Fruit fly (Drosophila melanogaster) whole organism, embryonic: ENCODE results near the gene Cnb.

Source experiments
- CG10654 ChIP-seq: fragments of 200-800 bp; sonication (Bioruptor generic); optimal IDR thresholded peaks from 2 replicates; lab custom pipeline; 2016; ENCODE audit warnings: missing biosample characterization, missing genetic modification characterization
- CG15269 ChIP-seq: fragments of 200-800 bp; sonication (Bioruptor generic); optimal IDR thresholded peaks from 2 replicates; lab custom pipeline; 2018; ENCODE audit warnings: missing biosample characterization, mild to moderate bottlenecking, missing genetic modification characterization, moderate library complexity
- CG17186 ChIP-seq: fragments of 200-800 bp; sonication (Bioruptor generic); optimal IDR thresholded peaks from 3 replicates; lab custom pipeline; 2017; ENCODE audit warnings: missing biosample characterization, missing genetic modification reagents, missing genetic modification characterization
- Ets97D ChIP-seq: fragments of 200-800 bp; sonication (Bioruptor generic); optimal IDR thresholded peaks from 3 replicates; lab custom pipeline; 2016; ENCODE audit warnings: missing biosample characterization, missing genetic modification characterization
- Gug ChIP-seq: fragments of 200-800 bp; sonication (Bioruptor generic); IDR thresholded peaks from 4 replicates; pipeline ENCODE4 v1.3.6; 2022; ENCODE audit warnings: missing biosample characterization, missing genetic modification characterization
- Lpt ChIP-seq: fragments of >200 bp; optimal IDR thresholded peaks from 2 replicates; lab custom pipeline; 2018; ENCODE audit warnings: missing biosample characterization, missing genetic modification characterization
- Nf-YB ChIP-seq: fragments of 200-800 bp; sonication (Bioruptor generic); optimal IDR thresholded peaks from 3 replicates; lab custom pipeline; 2019; ENCODE audit warnings: missing biosample characterization, mild to moderate bottlenecking, missing genetic modification characterization, moderate library complexity
- al ChIP-seq: fragments of 200-800 bp; sonication (Bioruptor generic); IDR thresholded peaks from 2 replicates; pipeline ENCODE4 v1.3.6; 2022; ENCODE audit warnings: missing biosample characterization, missing genetic modification characterization
- cato ChIP-seq: fragments of 200-800 bp; sonication (Bioruptor generic); optimal IDR thresholded peaks from 2 replicates; lab custom pipeline; 2016; ENCODE audit warnings: missing biosample characterization, missing genetic modification characterization, borderline replicate concordance
- caup ChIP-seq: fragments of 200-800 bp; sonication (Bioruptor generic); optimal IDR thresholded peaks from 3 replicates; lab custom pipeline; 2017; ENCODE audit warnings: missing biosample characterization, mild to moderate bottlenecking, missing genetic modification characterization, moderate library complexity; ENCODE audit not compliant: severe bottlenecking
- en ChIP-seq: fragments of 200-800 bp; sonication (Bioruptor generic); optimal IDR thresholded peaks from 2 replicates; lab custom pipeline; 2016; ENCODE audit warnings: missing biosample characterization, missing genetic modification characterization
- gce ChIP-seq: fragments of 200-800 bp; sonication (Bioruptor generic); IDR thresholded peaks from 3 replicates; pipeline ENCODE4 v1.3.6; 2022; ENCODE audit warnings: missing biosample characterization, missing genetic modification characterization

- no peak for TF ChIP-seq Ets97D
- no peak for TF ChIP-seq Nf-YB (GFP tag; lab: Kevin White, UChicago)
- no peak for TF ChIP-seq CG17186 (GFP tag; lab: Kevin White, UChicago)
- no peak for TF ChIP-seq caup (GFP tag; lab: Kevin White, UChicago)
- no peak for TF ChIP-seq al
- TF ChIP-seq cato (GFP tag; lab: Kevin White, UChicago) = no peak
- no peak for TF ChIP-seq Gug (GFP tag; lab: Robert Waterston, UW)
- no peak for TF ChIP-seq CG10654 (GFP tag; lab: Kevin White, UChicago)
- no peak for TF ChIP-seq gce (GFP tag; lab: Robert Waterston, UW)
- no peak for TF ChIP-seq CG15269 (tag; lab: Kevin White, UChicago)
- TF ChIP-seq Lpt (GFP tag; lab: Kevin White, UChicago) = no peak
- no peak for TF ChIP-seq en (GFP tag; lab: Kevin White, UChicago)
Observed at dm6 chr3L:1964599-1965143, 17.3 kb downstream of the Cnb start.
